Worm (Caenorhabditis elegans) whole organism, L3 larva: ENCODE results near the gene slc-17.1.

Experiments
- R02D3.7 ChIP-seq: fragments of 150-350 bp; optimal IDR thresholded peaks from 2 replicates; lab custom pipeline; 2014; ENCODE audit warnings: missing biosample characterization, missing genetic modification characterization
- aly-2 ChIP-seq: fragments of 150-350 bp; optimal IDR thresholded peaks from 2 replicates; lab custom pipeline; 2014; ENCODE audit warnings: missing biosample characterization, missing genetic modification characterization
- ama-1 ChIP-seq: fragments of 150-350 bp; optimal IDR thresholded peaks from 2 replicates; lab custom pipeline; 2018
- ceh-82 ChIP-seq: fragments of 150-350 bp; optimal IDR thresholded peaks from 2 replicates; lab custom pipeline; 2014; ENCODE audit warnings: missing biosample characterization, missing genetic modification characterization
- daf-12 ChIP-seq: fragments of 150-350 bp; optimal IDR thresholded peaks from 2 replicates; lab custom pipeline; 2014; ENCODE audit warnings: missing biosample characterization, missing genetic modification reagents, missing genetic modification characterization
- lin-39 ChIP-seq: fragments of 150-350 bp; optimal IDR thresholded peaks from 2 replicates; lab custom pipeline; 2018; ENCODE audit warnings: missing biosample characterization, missing genetic modification reagents, missing genetic modification characterization
- mdl-1 ChIP-seq: fragments of 150-350 bp; optimal IDR thresholded peaks from 2 replicates; lab custom pipeline; 2014; ENCODE audit warnings: missing biosample characterization, missing genetic modification characterization
- nhr-12 ChIP-seq: fragments of 150-350 bp; optimal IDR thresholded peaks from 2 replicates; lab custom pipeline; 2014; ENCODE audit warnings: missing biosample characterization, missing genetic modification characterization
- nhr-237 ChIP-seq: fragments of 150-350 bp; optimal IDR thresholded peaks from 2 replicates; lab custom pipeline; 2014; ENCODE audit warnings: missing biosample characterization, missing genetic modification characterization
- nhr-67 ChIP-seq: fragments of 150-350 bp; optimal IDR thresholded peaks from 2 replicates; lab custom pipeline; 2014; ENCODE audit warnings: missing biosample characterization, missing genetic modification characterization
- ztf-4 ChIP-seq: fragments of 150-350 bp; optimal IDR thresholded peaks from 2 replicates; lab custom pipeline; 2014; ENCODE audit warnings: missing biosample characterization, missing genetic modification characterization

ce11 chrX:17504447-17504846 lies 39.7 kb upstream of the slc-17.1 start:
- TF ChIP-seq daf-12, result no peak
- TF ChIP-seq ama-1 (lab: Kevin White, UChicago), result no peak
- TF ChIP-seq R02D3.7 (tag; lab: Kevin White, UChicago), result no peak
- no peak for TF ChIP-seq nhr-12 (tag; lab: Kevin White, UChicago)
- no peak for TF ChIP-seq nhr-237 (tag; lab: Kevin White, UChicago)
- TF ChIP-seq nhr-67 (tag; lab: Kevin White, UChicago), result no peak
- TF ChIP-seq lin-39, result peak; percentile 44
- TF ChIP-seq aly-2 (tag; lab: Kevin White, UChicago), result no peak
- TF ChIP-seq mdl-1, result no peak
- no peak for TF ChIP-seq ceh-82 (tag; lab: Kevin White, UChicago)
- no peak for TF ChIP-seq ztf-4 (tag; lab: Kevin White, UChicago)
